Worm (Caenorhabditis elegans): ENCODE measurements around the gene F21C10.10.

The F21C10.10 gene

DNA sequence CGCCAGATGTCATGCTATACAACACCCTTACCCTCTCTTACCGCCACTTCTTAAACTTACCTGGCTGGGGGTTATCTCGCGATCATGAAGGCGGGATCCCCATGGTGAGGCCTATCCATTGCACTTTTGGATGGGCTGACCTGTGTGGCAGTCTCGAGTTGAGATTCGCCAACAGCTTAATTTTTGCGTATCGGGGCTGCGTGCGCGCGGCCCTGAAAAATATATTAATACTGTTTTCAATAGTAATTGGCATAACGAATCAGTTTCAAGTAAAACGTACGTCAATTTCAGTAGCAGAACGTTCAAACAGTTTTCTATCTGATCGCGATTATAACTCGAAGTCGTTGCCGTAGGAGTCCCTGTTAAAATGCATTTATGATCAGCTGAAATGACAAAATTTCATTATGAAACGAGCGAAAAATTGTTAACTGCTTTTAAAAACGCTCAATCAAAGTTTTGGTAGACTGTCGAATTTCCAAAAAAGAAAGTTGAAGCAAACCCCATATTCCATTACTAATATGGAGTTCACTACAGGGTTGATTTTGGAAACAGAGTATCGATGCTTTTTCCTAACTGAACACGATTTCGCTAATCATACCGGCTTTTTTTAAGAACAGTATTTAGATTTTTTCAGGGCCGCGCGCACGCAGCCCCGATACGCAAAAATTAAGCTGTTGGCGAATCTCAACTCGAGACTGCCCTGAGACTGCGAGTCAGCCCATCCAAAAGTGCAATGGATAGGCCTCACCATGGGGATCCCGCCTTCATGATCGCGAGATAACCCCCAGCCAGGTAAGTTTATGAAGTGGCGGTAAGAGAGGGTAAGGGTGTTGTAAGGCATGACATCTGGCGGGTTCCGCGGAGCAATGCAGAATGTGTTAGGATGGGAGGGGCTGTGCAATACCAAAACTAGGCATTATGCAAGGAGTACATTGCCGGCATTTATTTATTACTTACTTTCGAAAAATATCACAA lies 5.0 kb upstream of the F21C10.10 start:
- 0 out of 2 replicates have a peak, but pooled peaks have one; percentile 8 for TF ChIP-seq tab-1 (GFP tag; IDR thresholded peaks at IDR 0.05)

DNA sequence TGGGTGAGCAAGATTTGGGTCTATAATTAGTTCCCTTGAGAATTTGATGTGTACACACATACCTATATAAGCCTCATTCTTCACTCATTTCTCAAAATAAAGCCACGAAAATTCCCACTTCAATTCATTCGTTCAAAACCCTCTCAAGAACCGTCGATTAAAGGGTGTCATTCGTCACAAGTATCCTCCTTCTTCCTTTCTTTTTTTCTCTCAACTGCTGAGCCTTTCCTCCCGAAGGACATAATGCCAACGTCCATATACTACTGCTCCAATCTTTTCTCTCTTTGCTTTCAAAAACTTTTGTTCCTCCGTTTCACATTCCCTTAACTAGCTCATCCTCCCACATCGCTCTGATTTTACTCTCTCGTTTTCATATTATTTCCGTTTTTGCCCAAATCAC lies 3.9 kb upstream of the F21C10.10 start, which contains the start of gene T27E4.1:
Gene T27E4.1 (plus strand): TSS at position 137 of the 400 bp plus-strand sequence.
- TF ChIP-seq T22C8.4 (GFP tag; IDR thresholded peaks at IDR 0.05) (no peak), tab-1 (GFP tag; IDR thresholded peaks at IDR 0.05) (no peak), ztf-23 (GFP tag; IDR thresholded peaks at IDR 0.05) (no peak), ref-1 (GFP tag; conservative IDR thresholded peaks at IDR 0.05) (no peak)

DNA sequence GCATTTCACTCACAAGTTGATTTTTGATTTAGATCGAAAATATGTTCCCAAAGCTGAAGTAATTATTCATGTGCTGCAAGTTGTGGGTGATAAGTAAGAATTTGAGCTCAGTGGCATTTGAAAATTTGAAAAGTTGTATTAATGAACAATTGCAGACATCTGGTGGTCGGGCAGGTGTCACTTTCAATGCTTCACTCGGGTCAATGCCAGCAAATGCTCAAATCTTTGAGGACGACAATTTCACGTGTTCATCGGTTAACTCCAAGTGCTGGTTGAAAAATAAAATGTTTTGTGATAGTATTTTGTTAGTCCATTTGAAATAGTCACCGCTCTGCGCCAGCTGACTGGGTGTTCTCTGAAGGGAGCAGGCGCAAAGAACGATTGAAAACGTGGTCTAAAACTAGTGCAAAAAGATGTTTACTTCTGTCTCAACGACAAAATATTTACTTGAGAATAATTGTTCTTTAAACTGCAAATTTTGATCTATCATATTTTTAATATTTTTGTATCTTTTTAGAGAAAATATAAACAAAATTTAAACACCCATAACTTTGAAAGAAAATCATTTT lies 1.9 kb upstream of the F21C10.10 start:
- TF ChIP-seq klf-2 (GFP tag; conservative IDR thresholded peaks at IDR 0.05): no peak
- TF ChIP-seq flt-1 (GFP tag; IDR thresholded peaks at IDR 0.05): no peak
- TF ChIP-seq tab-1 (GFP tag; IDR thresholded peaks at IDR 0.05): no peak
- TF ChIP-seq T22C8.4 (GFP tag; IDR thresholded peaks at IDR 0.05): no peak
- TF ChIP-seq ztf-29 (GFP tag; IDR thresholded peaks at IDR 0.05): no peak
- TF ChIP-seq med-1 (GFP tag; optimal IDR thresholded peaks at IDR 0.05; ENCODE audit: insufficient read depth): no peak
- TF ChIP-seq ztf-23 (GFP tag; IDR thresholded peaks at IDR 0.05): no peak
- no peak for TF ChIP-seq ref-1 (GFP tag; conservative IDR thresholded peaks at IDR 0.05)
- no peak for TF ChIP-seq cog-1 (tag; optimal IDR thresholded peaks at IDR 0.05)

DNA sequence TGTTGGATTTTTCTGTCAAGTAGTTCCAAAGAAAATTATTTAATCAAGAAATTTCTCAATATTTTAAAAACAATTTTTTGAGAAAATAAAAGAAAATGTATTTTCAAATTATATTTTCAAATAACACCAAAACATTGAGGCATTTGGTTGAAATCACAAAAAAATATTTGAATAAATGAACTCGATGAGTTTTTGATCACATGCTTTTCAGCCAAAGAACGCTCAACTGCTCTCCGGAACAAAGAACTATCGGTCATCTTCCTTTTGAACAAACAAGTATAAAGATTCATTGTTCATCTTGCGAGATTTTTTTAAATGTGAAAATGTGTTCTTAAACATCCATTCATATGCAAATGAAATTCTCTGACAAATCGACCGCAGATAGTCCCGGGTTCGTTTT lies 1.1 kb upstream of the F21C10.10 start:
- TF ChIP-seq tab-1 (GFP tag; IDR thresholded peaks at IDR 0.05) (no peak), ztf-23 (GFP tag; IDR thresholded peaks at IDR 0.05) (no peak), flt-1 (GFP tag; IDR thresholded peaks at IDR 0.05) (no peak), T22C8.4 (GFP tag; IDR thresholded peaks at IDR 0.05) (no peak), ref-1 (GFP tag; conservative IDR thresholded peaks at IDR 0.05) (no peak)

DNA sequence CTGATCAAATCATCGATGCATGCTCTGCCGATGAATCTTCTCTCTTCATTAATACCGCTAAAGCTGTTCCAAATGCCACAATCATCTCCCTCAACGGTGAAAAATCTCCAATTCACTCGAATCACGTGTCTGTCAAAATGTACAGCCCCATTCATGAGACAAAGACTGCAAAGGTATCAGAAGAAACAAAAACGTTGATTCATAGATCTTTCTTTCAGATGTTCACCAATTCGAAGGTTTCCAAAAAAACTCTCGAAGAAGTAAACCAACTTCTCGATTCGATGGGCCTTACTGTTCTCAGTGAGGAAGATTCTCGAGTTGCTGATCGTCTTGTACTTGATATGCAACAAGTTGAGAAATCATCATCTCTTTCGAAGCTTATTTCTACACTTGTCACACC lies 607 bp downstream of the F21C10.10 start:
- TF ChIP-seq T22C8.4 (GFP tag; IDR thresholded peaks at IDR 0.05) (no peak), med-1 (GFP tag; optimal IDR thresholded peaks at IDR 0.05; ENCODE audit: insufficient read depth) (no peak), ztf-23 (GFP tag; IDR thresholded peaks at IDR 0.05) (no peak)

DNA sequence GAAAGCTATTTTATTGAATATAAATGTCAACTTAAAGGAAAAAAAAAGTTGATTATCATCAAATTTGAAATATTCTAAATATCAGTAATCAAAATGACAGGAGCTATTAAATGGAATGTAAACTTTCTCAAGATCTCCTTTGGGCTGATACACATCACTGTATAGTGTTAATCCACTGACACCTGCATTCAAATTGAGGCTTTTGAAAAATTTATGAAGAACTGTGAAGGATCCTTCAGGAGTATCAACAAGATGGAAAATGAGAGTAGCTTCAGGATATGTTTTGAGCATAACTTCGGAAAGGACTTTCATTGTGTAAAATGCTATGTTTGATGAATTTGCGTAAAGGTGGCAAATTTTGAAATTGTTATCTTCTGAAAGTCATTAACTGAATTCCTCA lies 1.1 kb downstream of the F21C10.10 start:
- TF ChIP-seq ztf-29 (GFP tag; IDR thresholded peaks at IDR 0.05) (no peak), flt-1 (GFP tag; IDR thresholded peaks at IDR 0.05) (no peak), T22C8.4 (GFP tag; IDR thresholded peaks at IDR 0.05) (no peak), ref-1 (GFP tag; conservative IDR thresholded peaks at IDR 0.05) (no peak), tab-1 (GFP tag; IDR thresholded peaks at IDR 0.05) (no peak), med-1 (GFP tag; optimal IDR thresholded peaks at IDR 0.05; ENCODE audit: insufficient read depth) (no peak), klf-2 (GFP tag; conservative IDR thresholded peaks at IDR 0.05) (no peak), ztf-23 (GFP tag; IDR thresholded peaks at IDR 0.05) (no peak), cog-1 (tag; optimal IDR thresholded peaks at IDR 0.05) (no peak)

DNA sequence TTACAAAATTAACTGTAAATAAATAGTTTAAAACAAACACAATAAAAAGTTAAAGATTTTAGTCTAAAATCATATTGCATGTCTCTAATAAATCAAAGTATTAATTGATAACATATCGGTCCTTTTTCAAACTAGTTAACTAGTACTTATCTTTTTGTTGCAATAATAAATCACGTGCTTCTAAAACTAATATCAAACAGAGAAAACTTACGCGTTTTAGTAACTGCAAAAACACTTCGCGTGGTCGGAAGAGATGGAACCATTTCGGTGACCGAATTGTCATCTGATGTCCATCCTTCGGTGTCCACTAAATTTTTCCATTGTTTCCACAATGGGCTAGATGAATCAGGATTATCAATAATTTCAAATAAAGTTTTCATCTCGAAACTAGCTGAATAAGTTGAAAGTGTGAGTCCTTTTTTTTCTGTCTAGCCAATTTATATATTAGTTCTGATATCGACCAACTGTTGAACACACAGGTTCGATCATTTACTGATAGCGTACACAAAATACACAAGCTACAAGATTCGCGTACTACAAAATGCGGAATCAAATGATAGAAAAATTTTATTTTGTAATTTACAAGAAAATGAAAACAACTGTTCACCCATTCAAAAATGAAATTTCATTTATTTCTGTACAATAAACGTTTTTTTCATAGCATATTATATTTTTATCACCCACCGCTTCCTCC lies 2.4 kb downstream of the F21C10.10 start, which contains the start of gene F21C10.9:
Gene F21C10.9 (minus strand): TSS at position 417 of the 694 bp plus-strand sequence.
- TF ChIP-seq med-1 (GFP tag; optimal IDR thresholded peaks at IDR 0.05; ENCODE audit: insufficient read depth) (no peak), klf-2 (GFP tag; conservative IDR thresholded peaks at IDR 0.05) (no peak), ztf-29 (GFP tag; IDR thresholded peaks at IDR 0.05) (no peak), tab-1 (GFP tag; IDR thresholded peaks at IDR 0.05) (no peak), cog-1 (tag; optimal IDR thresholded peaks at IDR 0.05) (no peak), flt-1 (GFP tag; IDR thresholded peaks at IDR 0.05) (no peak), T22C8.4 (GFP tag; IDR thresholded peaks at IDR 0.05) (no peak), ztf-23 (GFP tag; IDR thresholded peaks at IDR 0.05) (no peak), ref-1 (GFP tag; conservative IDR thresholded peaks at IDR 0.05) (no peak)

DNA sequence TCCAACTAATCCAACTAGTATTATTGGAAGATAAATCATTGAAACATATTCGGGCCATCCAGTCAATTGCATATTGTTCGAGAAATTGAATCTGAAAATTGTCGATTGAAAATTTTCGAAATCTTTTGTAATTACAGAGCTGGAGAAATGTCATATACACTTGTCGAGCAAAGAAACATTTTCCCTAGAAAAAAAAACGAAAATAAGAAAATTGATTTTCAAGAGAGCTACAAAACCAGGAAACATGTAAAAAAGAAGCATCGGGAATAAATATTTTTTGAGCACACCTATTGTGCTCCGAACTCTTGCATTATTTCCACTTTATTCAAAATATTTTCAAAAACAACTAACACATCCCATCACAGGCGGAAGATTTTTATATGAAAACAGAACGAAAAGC lies 5.0 kb downstream of the F21C10.10 start, which contains the start of gene frpr-6:
Gene frpr-6 (minus strand): TSS at position 101 of the 400 bp plus-strand sequence.
- TF ChIP-seq med-1 (GFP tag; optimal IDR thresholded peaks at IDR 0.05; ENCODE audit: insufficient read depth) (no peak), flt-1 (GFP tag; IDR thresholded peaks at IDR 0.05) (no peak), ztf-23 (GFP tag; IDR thresholded peaks at IDR 0.05) (no peak), tab-1 (GFP tag; IDR thresholded peaks at IDR 0.05) (no peak)

DNA sequence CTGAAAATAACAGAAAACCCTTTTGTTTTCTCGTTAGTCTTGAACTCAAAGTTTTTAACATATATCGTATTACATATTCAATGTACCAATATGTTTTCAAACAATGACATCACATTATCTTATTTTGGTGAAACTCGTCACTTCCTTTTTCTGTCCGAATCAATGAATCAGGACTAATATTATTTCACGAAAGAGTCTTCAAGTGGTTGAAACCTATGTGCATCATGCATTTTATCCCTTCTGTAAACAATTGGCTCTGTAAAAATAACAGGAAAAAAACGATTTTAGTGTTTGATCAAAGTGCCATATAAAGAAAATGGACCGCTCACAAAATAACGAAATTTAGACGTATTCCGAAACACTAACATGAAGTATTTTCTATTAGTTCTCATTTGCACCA lies 12.2 kb downstream of the F21C10.10 start, which contains the start of gene F21C10.18:
Gene F21C10.18 (plus strand): TSS at position 301 of the 400 bp plus-strand sequence.
- TF ChIP-seq ref-1 (GFP tag; conservative IDR thresholded peaks at IDR 0.05) (no peak), klf-2 (GFP tag; conservative IDR thresholded peaks at IDR 0.05) (no peak), med-1 (GFP tag; optimal IDR thresholded peaks at IDR 0.05; ENCODE audit: insufficient read depth) (no peak), ztf-23 (GFP tag; IDR thresholded peaks at IDR 0.05) (no peak), cog-1 (tag; optimal IDR thresholded peaks at IDR 0.05) (no peak), ztf-29 (GFP tag; IDR thresholded peaks at IDR 0.05) (no peak), flt-1 (GFP tag; IDR thresholded peaks at IDR 0.05) (no peak), tab-1 (GFP tag; IDR thresholded peaks at IDR 0.05) (no peak), T22C8.4 (GFP tag; IDR thresholded peaks at IDR 0.05) (no peak)

Data from whole organism, midembryonic.